Fruit fly (Drosophila melanogaster) S2 (cell line): ENCODE measurements around the gene CG7634.

ENCODE experiments used
- CG8478 ChIP-seq: fragments of >200 bp; optimal IDR thresholded peaks from 2 replicates; lab custom pipeline; 2018
- CTCF ChIP-seq, 2 experiments: fragments of >200 bp; optimal IDR thresholded peaks; 2 replicates each; lab custom pipeline; 2018

DNA sequence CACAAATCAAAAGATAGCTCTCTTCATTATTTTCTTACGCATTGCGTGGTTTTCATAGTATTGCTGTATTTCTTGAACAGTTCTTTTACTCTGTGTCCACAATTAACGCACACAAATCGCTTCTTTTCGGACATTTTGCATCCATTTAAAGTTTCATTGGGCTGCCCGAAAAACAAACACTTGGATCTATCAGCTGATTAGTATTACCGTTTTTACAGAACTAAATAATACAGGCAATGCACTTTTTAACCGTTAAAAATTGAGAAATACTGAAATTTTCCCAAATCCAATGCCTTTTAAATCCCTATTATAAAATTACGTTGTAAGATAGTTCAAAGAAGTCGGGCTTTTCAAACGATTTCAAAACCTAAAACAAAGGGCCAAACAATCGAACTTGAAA is 36.1 kb upstream of the CG7634 start, which contains the start of gene Arv1:
- TF ChIP-seq CG8478 (lab: Kevin White, UChicago): no peak
- no peak for TF ChIP-seq CTCF (optimal IDR thresholded peaks at IDR 0.05; lab: Kevin White, UChicago)
